Worm (Caenorhabditis elegans) whole organism, L4 larva: ENCODE data around the gene mrps-5.
A peak's percentile ranks its signal among the peaks of the same experiment; 100 is the strongest.

Experiments used
- D1046.2 ChIP-seq: fragments of 200-800 bp; sonication (Bioruptor generic); IDR thresholded peaks from 2 replicates; pipeline ENCODE4 v1.3.6; 2022; ENCODE audit warnings: missing genetic modification characterization, missing compliant biosample characterization
- F26F4.8 ChIP-seq: fragments of 200-800 bp; sonication (Bioruptor generic); conservative IDR thresholded peaks from 2 replicates; pipeline ENCODE4 v1.3.6; 2022; ENCODE audit warnings: missing genetic modification characterization, missing compliant biosample characterization
- F44E2.7 ChIP-seq: fragments of 200-800 bp; sonication (Bioruptor generic); IDR thresholded peaks from 2 replicates; pipeline ENCODE4 v2.1.2; 2022; ENCODE audit warnings: missing genetic modification characterization, missing compliant biosample characterization
- F49E8.2 ChIP-seq: sonication (generic microtip); optimal IDR thresholded peaks from 2 replicates; lab custom pipeline; 2016; ENCODE audit warnings: missing compliant biosample characterization, mild to moderate bottlenecking, missing genetic modification characterization, borderline replicate concordance
- T20F7.1 ChIP-seq: fragments of 200-800 bp; sonication (Bioruptor generic); optimal IDR thresholded peaks from 2 replicates; lab custom pipeline; 2018; ENCODE audit warnings: mild to moderate bottlenecking, missing genetic modification characterization, missing compliant biosample characterization
- T26A8.4 ChIP-seq: fragments of 200-800 bp; sonication (Bioruptor generic); IDR thresholded peaks from 2 replicates; pipeline ENCODE4 v1.3.6; 2022; ENCODE audit warnings: missing genetic modification characterization, missing compliant biosample characterization
- Y105C5A.15 ChIP-seq: fragments of 200-800 bp; sonication (Bioruptor generic); IDR thresholded peaks from 2 replicates; pipeline ENCODE4 v1.3.6; 2022; ENCODE audit warnings: missing genetic modification characterization, missing compliant biosample characterization
- Y75B8A.6 ChIP-seq: fragments of 200-800 bp; sonication (Bioruptor generic); IDR thresholded peaks from 2 replicates; pipeline ENCODE4 v1.3.6; 2022; ENCODE audit warnings: missing genetic modification reagents, missing genetic modification characterization, missing compliant biosample characterization
- ZK337.2 ChIP-seq: fragments of 200-800 bp; sonication (Bioruptor generic); IDR thresholded peaks from 2 replicates; pipeline ENCODE4 v1.3.6; 2022; ENCODE audit warnings: missing genetic modification reagents, missing genetic modification characterization, missing compliant biosample characterization
- ama-1 ChIP-seq: fragments of 150-350 bp; optimal IDR thresholded peaks from 2 replicates; lab custom pipeline; 2014; ENCODE audit warnings: inconsistent platforms, mixed read lengths
- arid-1 ChIP-seq: fragments of 200-800 bp; sonication (Bioruptor generic); conservative IDR thresholded peaks from 2 replicates; pipeline ENCODE4 v1.3.6; 2022; ENCODE audit warnings: missing genetic modification reagents, missing genetic modification characterization, missing compliant biosample characterization
- cey-2 ChIP-seq: sonication (generic microtip); optimal IDR thresholded peaks from 3 replicates; lab custom pipeline; 2017; ENCODE audit warnings: missing genetic modification characterization, mild to moderate bottlenecking, missing compliant biosample characterization, antibody characterized with exemption, borderline replicate concordance; ENCODE audit not compliant: insufficient read depth
- daf-16 ChIP-seq, 3 experiments: sonication (generic microtip); optimal IDR thresholded peaks; 2 replicates each; lab custom pipeline; 2016 to 2017; ENCODE audit warnings: missing genetic modification characterization in 3 of 3, missing genetic modification reagents in 3 of 3, mild to moderate bottlenecking in 2 of 3, missing compliant biosample characterization in 2 of 3, missing biosample characterization in 1 of 3, moderate library complexity in 1 of 3
- dmd-6 ChIP-seq: fragments of 200-800 bp; sonication (Bioruptor generic); IDR thresholded peaks from 2 replicates; pipeline ENCODE4 v1.3.6; 2022; ENCODE audit warnings: missing genetic modification reagents, missing genetic modification characterization, missing compliant biosample characterization
- dmd-8 ChIP-seq: fragments of 200-800 bp; sonication (Bioruptor generic); IDR thresholded peaks from 2 replicates; pipeline ENCODE4 v1.3.6; 2022; ENCODE audit warnings: missing genetic modification characterization, missing compliant biosample characterization
- dpl-1 ChIP-seq: fragments of 150-350 bp; optimal IDR thresholded peaks from 2 replicates; lab custom pipeline; 2014; ENCODE audit warnings: missing biosample characterization, missing genetic modification reagents, missing genetic modification characterization
- duxl-1 ChIP-seq: sonication (generic microtip); optimal IDR thresholded peaks from 2 replicates; lab custom pipeline; 2016; ENCODE audit warnings: mild to moderate bottlenecking, missing genetic modification characterization, moderate library complexity, missing compliant biosample characterization; ENCODE audit not compliant: poor library complexity
- dve-1 ChIP-seq: sonication (generic microtip); optimal IDR thresholded peaks from 2 replicates; lab custom pipeline; 2017; ENCODE audit warnings: antibody characterized with exemption, mild to moderate bottlenecking, missing genetic modification characterization, missing compliant biosample characterization; ENCODE audit not compliant: insufficient read depth
- egl-27 ChIP-seq: sonication (generic microtip); optimal IDR thresholded peaks from 3 replicates; lab custom pipeline; 2017; ENCODE audit warnings: missing biosample characterization, missing genetic modification reagents, missing genetic modification characterization
- egl-43 ChIP-seq: fragments of 200-800 bp; sonication (Bioruptor generic); IDR thresholded peaks from 2 replicates; pipeline ENCODE4 v1.3.6; 2022; ENCODE audit warnings: missing genetic modification reagents, missing genetic modification characterization, missing compliant biosample characterization
- fkh-10 ChIP-seq: fragments of 150-350 bp; optimal IDR thresholded peaks from 2 replicates; lab custom pipeline; 2014; ENCODE audit warnings: missing biosample characterization, missing genetic modification reagents, missing genetic modification characterization
- fos-1 ChIP-seq: fragments of 150-350 bp; optimal IDR thresholded peaks from 2 replicates; lab custom pipeline; 2014; ENCODE audit warnings: missing biosample characterization, missing genetic modification characterization
- hif-1 ChIP-seq, 2 experiments: sonication (generic microtip); optimal IDR thresholded peaks; 2 replicates each; lab custom pipeline; 2016 to 2017; ENCODE audit warnings: missing compliant biosample characterization in 2 of 2, missing genetic modification characterization in 2 of 2, missing genetic modification reagents in 2 of 2, missing genotype in 2 of 2, mild to moderate bottlenecking in 1 of 2
- hlh-11 ChIP-seq: fragments of 200-800 bp; sonication (Bioruptor generic); optimal IDR thresholded peaks from 2 replicates; lab custom pipeline; 2018; ENCODE audit warnings: mild to moderate bottlenecking, missing genetic modification characterization, missing compliant biosample characterization
- hlh-30 ChIP-seq: sonication (generic microtip); optimal IDR thresholded peaks from 2 replicates; lab custom pipeline; 2017; ENCODE audit warnings: antibody characterized with exemption, mild to moderate bottlenecking, missing genetic modification characterization, missing compliant biosample characterization; ENCODE audit not compliant: insufficient read depth
- hmg-1.1 ChIP-seq: fragments of 200-800 bp; sonication (Bioruptor generic); IDR thresholded peaks from 2 replicates; pipeline ENCODE4 v1.3.6; 2022; ENCODE audit warnings: missing genetic modification reagents, missing genetic modification characterization, missing compliant biosample characterization
- lim-7 ChIP-seq: fragments of 200-800 bp; sonication (Bioruptor generic); IDR thresholded peaks from 2 replicates; pipeline ENCODE4 v1.3.6; 2022; ENCODE audit warnings: missing genetic modification characterization, missing compliant biosample characterization
- lin-15B ChIP-seq: fragments of 150-350 bp; sonication (generic microtip); optimal IDR thresholded peaks from 3 replicates; lab custom pipeline; 2014; ENCODE audit warnings: missing biosample characterization, missing genetic modification characterization
- lin-38 ChIP-seq: fragments of 200-800 bp; sonication (Bioruptor generic); IDR thresholded peaks from 2 replicates; pipeline ENCODE4 v1.3.6; 2022; ENCODE audit warnings: missing genetic modification reagents, missing genetic modification characterization, missing compliant biosample characterization
- mdl-1 ChIP-seq, 2 experiments: fragments of 150-350 bp in 1 of 2; sonication (generic microtip) in 1 of 2; optimal IDR thresholded peaks; 2 replicates each; lab custom pipeline; 2014 to 2017; ENCODE audit warnings: missing biosample characterization in 2 of 2, missing genetic modification characterization in 2 of 2
- mep-1 ChIP-seq: fragments of 150-350 bp; sonication (generic microtip); optimal IDR thresholded peaks from 3 replicates; lab custom pipeline; 2014; ENCODE audit warnings: missing biosample characterization, missing genetic modification characterization
- mes-2 ChIP-seq: sonication (generic microtip); optimal IDR thresholded peaks from 2 replicates; lab custom pipeline; 2016; ENCODE audit warnings: missing genotype, mild to moderate bottlenecking, missing genetic modification characterization, missing compliant biosample characterization; ENCODE audit not compliant: poor library complexity, severe bottlenecking
- mxl-2 ChIP-seq: fragments of 200-800 bp; sonication (Bioruptor generic); conservative IDR thresholded peaks from 2 replicates; pipeline ENCODE4 v1.3.6; 2022; ENCODE audit warnings: missing genetic modification reagents, missing genetic modification characterization, missing compliant biosample characterization
- nhr-102 ChIP-seq: sonication (generic microtip); optimal IDR thresholded peaks from 2 replicates; lab custom pipeline; 2016; ENCODE audit warnings: mild to moderate bottlenecking, missing genetic modification characterization, moderate library complexity, missing compliant biosample characterization
- nhr-11 ChIP-seq: fragments of 150-350 bp; optimal IDR thresholded peaks from 2 replicates; lab custom pipeline; 2014; ENCODE audit warnings: missing biosample characterization, missing genetic modification characterization
- nhr-237 ChIP-seq: sonication (generic microtip); optimal IDR thresholded peaks from 2 replicates; lab custom pipeline; 2017; ENCODE audit warnings: missing biosample characterization, missing genetic modification characterization
- nhr-28 ChIP-seq: fragments of 150-350 bp; optimal IDR thresholded peaks from 2 replicates; lab custom pipeline; 2014; ENCODE audit warnings: missing biosample characterization, missing genetic modification characterization
- nhr-42 ChIP-seq: fragments of 200-800 bp; sonication (Bioruptor generic); IDR thresholded peaks from 2 replicates; pipeline ENCODE4 v1.3.6; 2022; ENCODE audit warnings: missing genetic modification characterization, missing compliant biosample characterization
- nhr-6 ChIP-seq: fragments of 150-350 bp; optimal IDR thresholded peaks from 2 replicates; lab custom pipeline; 2014; ENCODE audit warnings: missing biosample characterization, missing genetic modification characterization
- pha-4 ChIP-seq, 2 experiments: fragments of 150-350 bp in 1 of 2; fragments of 200-800 bp in 1 of 2; sonication (Bioruptor generic) in 1 of 2; IDR thresholded peaks in 1 of 2; optimal IDR thresholded peaks in 1 of 2; 2 replicates each; pipeline versions ENCODE4 v1.3.6 to Lab custom; 2014 to 2022; ENCODE audit warnings: missing genetic modification characterization in 2 of 2, missing genetic modification reagents in 2 of 2, missing biosample characterization in 1 of 2, missing compliant biosample characterization in 1 of 2
- pqm-1 ChIP-seq: sonication (generic microtip); optimal IDR thresholded peaks from 2 replicates; lab custom pipeline; 2017; ENCODE audit warnings: missing biosample characterization, missing genetic modification characterization
- saeg-2 ChIP-seq: fragments of 200-800 bp; sonication (Bioruptor generic); IDR thresholded peaks from 2 replicates; pipeline ENCODE4 v1.3.6; 2022; ENCODE audit warnings: missing genetic modification reagents, missing genetic modification characterization, missing compliant biosample characterization
- sdz-12 ChIP-seq: fragments of 200-800 bp; sonication (Bioruptor generic); optimal IDR thresholded peaks from 2 replicates; lab custom pipeline; 2018; ENCODE audit warnings: mild to moderate bottlenecking, missing genetic modification characterization, missing compliant biosample characterization
- set-16 ChIP-seq: fragments of 200-800 bp; sonication (Bioruptor generic); IDR thresholded peaks from 2 replicates; pipeline ENCODE4 v1.3.6; 2022; ENCODE audit warnings: missing genetic modification reagents, missing genetic modification characterization, missing compliant biosample characterization
- skn-1 ChIP-seq: fragments of 150-350 bp; optimal IDR thresholded peaks from 2 replicates; lab custom pipeline; 2014; ENCODE audit warnings: missing biosample characterization, missing genetic modification characterization
- snpc-4 ChIP-seq: fragments of 150-350 bp; optimal IDR thresholded peaks from 2 replicates; lab custom pipeline; 2014; ENCODE audit warnings: missing biosample characterization, missing genetic modification characterization
- tra-1 ChIP-seq: fragments of 200-800 bp; sonication (Bioruptor generic); IDR thresholded peaks from 2 replicates; pipeline ENCODE4 v1.3.6; 2022; ENCODE audit warnings: missing genetic modification reagents, missing genetic modification characterization, missing compliant biosample characterization
- ztf-11 ChIP-seq: fragments of 150-350 bp; optimal IDR thresholded peaks from 2 replicates; lab custom pipeline; 2014; ENCODE audit warnings: missing biosample characterization, missing genetic modification characterization

Gene mrps-5

ce11 chrV:12563187-12563586, at the start of gene mrps-5:
mrps-5 (plus strand) TSS chrV:12563487.
- no peak for TF ChIP-seq F49E8.2 (tag; lab: Kevin White, UChicago)
- TF ChIP-seq mep-1 (tag; lab: Kevin White, UChicago) = no peak
- TF ChIP-seq D1046.2 (GFP tag; lab: Robert Waterston, UW) = no peak
- TF ChIP-seq mdl-1 (tag; optimal IDR thresholded peaks at IDR 0.05; lab: Kevin White, UChicago) = no peak
- TF ChIP-seq hif-1 (tag; optimal IDR thresholded peaks at IDR 0.05; lab: Kevin White, UChicago) = no peak
- TF ChIP-seq pqm-1 (tag; lab: Kevin White, UChicago) = no peak
- TF ChIP-seq hlh-11 = no peak
- TF ChIP-seq T20F7.1 (GFP tag; lab: Kevin White, UChicago) = peak; percentile 19
- 0 out of 2 replicates have a peak, but pooled peaks have one; percentile 8 for TF ChIP-seq Y105C5A.15 (GFP tag; lab: Robert Waterston, UW)
- TF ChIP-seq pha-4 (GFP tag; IDR thresholded peaks at IDR 0.05; lab: Robert Waterston, UW) = no peak
- TF ChIP-seq pha-4 (tag; optimal IDR thresholded peaks at IDR 0.05; lab: Kevin White, UChicago) = no peak

ce11 chrV:12513900-12514299, 49.4 kb upstream of the mrps-5 start:
- TF ChIP-seq hmg-1.1 = no peak
- no peak for TF ChIP-seq lin-38 (GFP tag; lab: Robert Waterston, UW)
- no peak for TF ChIP-seq F26F4.8 (GFP tag; lab: Robert Waterston, UW)
- TF ChIP-seq ama-1 = no peak
- no peak for TF ChIP-seq saeg-2
- TF ChIP-seq lin-15B = no peak
- no peak for TF ChIP-seq mxl-2
- TF ChIP-seq dve-1 (tag; lab: Kevin White, UChicago) = peak; percentile 7
- TF ChIP-seq T26A8.4 (GFP tag; lab: Robert Waterston, UW) = no peak
- TF ChIP-seq egl-27 = no peak
- TF ChIP-seq nhr-102 = no peak
- no peak for TF ChIP-seq fkh-10 (GFP tag; lab: Kevin White, UChicago)
- TF ChIP-seq sdz-12 (GFP tag; lab: Kevin White, UChicago) = no peak
- TF ChIP-seq snpc-4 = no peak
- TF ChIP-seq nhr-11 = peak; percentile 12
- peak; percentile 25; the same call in 1 of the 2 replicates for TF ChIP-seq dmd-6
- TF ChIP-seq nhr-6 = peak; percentile 36
- TF ChIP-seq nhr-237 (tag; lab: Kevin White, UChicago) = no peak
- TF ChIP-seq cey-2 (tag; lab: Kevin White, UChicago) = no peak
- TF ChIP-seq set-16 (GFP tag; lab: Robert Waterston, UW) = no peak
- no peak for TF ChIP-seq ZK337.2 (GFP tag; lab: Robert Waterston, UW)
- TF ChIP-seq arid-1 = no peak
- TF ChIP-seq Y75B8A.6 (GFP tag; lab: Robert Waterston, UW) = no peak
- TF ChIP-seq dpl-1 = no peak
- TF ChIP-seq pqm-1 (tag; lab: Kevin White, UChicago) = peak; percentile 51
- no peak for TF ChIP-seq fos-1
- peak; percentile 37 for TF ChIP-seq mes-2 (tag; lab: Kevin White, UChicago)
- TF ChIP-seq egl-43 (GFP tag; lab: Robert Waterston, UW) = no peak
- TF ChIP-seq daf-16 (GFP tag; optimal IDR thresholded peaks at IDR 0.05; lab: Kevin White, UChicago) = no peak
- peak; percentile 19 for TF ChIP-seq daf-16 (tag; optimal IDR thresholded peaks at IDR 0.05; lab: Kevin White, UChicago)
- peak; percentile 33 for TF ChIP-seq hlh-11

ce11 chrV:12517148-12517547, 46.1 kb upstream of the mrps-5 start, which contains the start of gene cal-1:
cal-1 (minus strand) TSS chrV:12517248.
- no peak for TF ChIP-seq hlh-30
- no peak for TF ChIP-seq Y75B8A.6 (GFP tag; lab: Robert Waterston, UW)
- TF ChIP-seq dmd-8 = no peak
- no peak for TF ChIP-seq fos-1
- TF ChIP-seq lin-38 (GFP tag; lab: Robert Waterston, UW) = no peak
- TF ChIP-seq dpl-1 = no peak
- TF ChIP-seq ztf-11 (tag; lab: Kevin White, UChicago) = no peak
- TF ChIP-seq skn-1 = no peak
- no peak for TF ChIP-seq arid-1
- TF ChIP-seq F44E2.7 (GFP tag; lab: Robert Waterston, UW) = no peak
- TF ChIP-seq tra-1 (GFP tag; lab: Robert Waterston, UW) = no peak
- no peak for TF ChIP-seq lim-7
- TF ChIP-seq nhr-102 = no peak
- no peak for TF ChIP-seq duxl-1
- TF ChIP-seq nhr-6 = no peak
- TF ChIP-seq ZK337.2 (GFP tag; lab: Robert Waterston, UW) = no peak
- TF ChIP-seq D1046.2 (GFP tag; lab: Robert Waterston, UW) = no peak
- TF ChIP-seq nhr-28 (tag; lab: Kevin White, UChicago) = no peak
- TF ChIP-seq nhr-42 (GFP tag; lab: Robert Waterston, UW) = no peak
